Worm (Caenorhabditis elegans) whole organism, young adult: Measurements from ENCODE around the gene mpst-4.
"Not testable (repeated sequence)": the region's sequence is repeated elsewhere in the genome, so short reads cannot be mapped to it uniquely, and the experiment has no call there.

Source experiments
- B0035.1 ChIP-seq: sonication (generic microtip); optimal IDR thresholded peaks from 2 replicates; lab custom pipeline; 2016; ENCODE audit warnings: missing genetic modification characterization, mild to moderate bottlenecking, missing compliant biosample characterization, missing genotype, missing genetic modification reagents
- C17E4.6 ChIP-seq: fragments of 200-800 bp; sonication (Bioruptor generic); IDR thresholded peaks from 2 replicates; pipeline ENCODE4 v1.3.6; 2022; ENCODE audit warnings: missing genetic modification reagents, missing genetic modification characterization, missing compliant biosample characterization
- F10E7.11 ChIP-seq: sonication (generic microtip); optimal IDR thresholded peaks from 2 replicates; lab custom pipeline; 2017; ENCODE audit warnings: mild to moderate bottlenecking, missing genetic modification characterization, moderate library complexity, missing compliant biosample characterization
- F23B12.7 ChIP-seq: sonication (generic microtip); optimal IDR thresholded peaks from 2 replicates; lab custom pipeline; 2017; ENCODE audit warnings: missing genetic modification characterization, mild to moderate bottlenecking, missing compliant biosample characterization, antibody characterized with exemption, moderate library complexity; ENCODE audit not compliant: insufficient read depth
- F52B5.7 ChIP-seq: sonication (generic microtip); optimal IDR thresholded peaks from 2 replicates; lab custom pipeline; 2016; ENCODE audit warnings: mild to moderate bottlenecking, missing genetic modification characterization, missing compliant biosample characterization
- K11D2.4 ChIP-seq: fragments of 200-800 bp; sonication (Bioruptor generic); IDR thresholded peaks from 2 replicates; pipeline ENCODE4 v1.3.6; 2022; ENCODE audit warnings: missing genetic modification reagents, missing genetic modification characterization, missing compliant biosample characterization
- T07F8.4 ChIP-seq: sonication (generic microtip); optimal IDR thresholded peaks from 2 replicates; lab custom pipeline; 2016; ENCODE audit warnings: mild to moderate bottlenecking, missing genetic modification characterization, moderate library complexity, missing compliant biosample characterization
- Y53G8AR.9 ChIP-seq: fragments of 200-800 bp; sonication (Bioruptor generic); conservative IDR thresholded peaks from 2 replicates; pipeline ENCODE4 v1.3.6; 2022; ENCODE audit warnings: missing genetic modification reagents, missing genetic modification characterization, missing compliant biosample characterization
- Y95B8A.8 ChIP-seq: fragments of 200-800 bp; sonication (Bioruptor generic); IDR thresholded peaks from 2 replicates; pipeline ENCODE4 v1.3.6; 2022; ENCODE audit warnings: missing genetic modification reagents, missing genetic modification characterization, missing compliant biosample characterization
- ZK185.1 ChIP-seq: sonication (generic microtip); optimal IDR thresholded peaks from 2 replicates; lab custom pipeline; 2016; ENCODE audit warnings: mild to moderate bottlenecking, missing genetic modification characterization, missing compliant biosample characterization; ENCODE audit not compliant: poor library complexity, severe bottlenecking
- akir-1 ChIP-seq: fragments of 200-800 bp; sonication (Bioruptor generic); optimal IDR thresholded peaks from 2 replicates; lab custom pipeline; 2018; ENCODE audit warnings: mild to moderate bottlenecking, missing genetic modification characterization, moderate library complexity, missing compliant biosample characterization
- athp-1 ChIP-seq: sonication (generic microtip); optimal IDR thresholded peaks from 2 replicates; lab custom pipeline; 2017; ENCODE audit warnings: mild to moderate bottlenecking, missing genetic modification characterization, missing compliant biosample characterization
- attf-3 ChIP-seq: fragments of 200-800 bp; sonication (Bioruptor generic); conservative IDR thresholded peaks from 2 replicates; pipeline ENCODE4 v1.3.6; 2022; ENCODE audit warnings: missing genetic modification reagents, missing genetic modification characterization, missing compliant biosample characterization
- attf-5 ChIP-seq: fragments of 200-800 bp; sonication (Bioruptor generic); optimal IDR thresholded peaks from 2 replicates; lab custom pipeline; 2018; ENCODE audit warnings: mild to moderate bottlenecking, missing genetic modification characterization, missing compliant biosample characterization
- ccch-3 ChIP-seq: fragments of 200-800 bp; sonication (Bioruptor generic); optimal IDR thresholded peaks from 2 replicates; lab custom pipeline; 2018; ENCODE audit warnings: mild to moderate bottlenecking, missing genetic modification characterization, missing compliant biosample characterization
- cebp-1 ChIP-seq, 2 experiments: fragments of 200-800 bp in 1 of 2; sonication (Bioruptor generic) in 1 of 2; sonication (generic microtip) in 1 of 2; IDR thresholded peaks in 1 of 2; optimal IDR thresholded peaks in 1 of 2; 2 replicates each; pipeline versions ENCODE4 v1.3.6 to Lab custom; 2017 to 2022; ENCODE audit warnings: missing compliant biosample characterization in 2 of 2, missing genetic modification characterization in 2 of 2, mild to moderate bottlenecking in 1 of 2, missing genetic modification reagents in 1 of 2, moderate library complexity in 1 of 2
- ceh-58 ChIP-seq: fragments of 200-800 bp; sonication (Bioruptor generic); IDR thresholded peaks from 2 replicates; pipeline ENCODE4 v1.3.6; 2022; ENCODE audit warnings: missing genetic modification characterization, missing compliant biosample characterization
- dox-1 ChIP-seq: fragments of 200-800 bp; sonication (Bioruptor generic); IDR thresholded peaks from 2 replicates; pipeline ENCODE4 v1.3.6; 2022; ENCODE audit warnings: missing genetic modification reagents, missing genetic modification characterization, missing compliant biosample characterization
- egl-44 ChIP-seq: fragments of 200-800 bp; sonication (Bioruptor generic); IDR thresholded peaks from 2 replicates; pipeline ENCODE4 v1.3.6; 2022; ENCODE audit warnings: missing genetic modification reagents, missing genetic modification characterization, missing compliant biosample characterization
- egrh-3 ChIP-seq: fragments of 200-800 bp; sonication (Bioruptor generic); IDR thresholded peaks from 2 replicates; pipeline ENCODE4 v1.3.6; 2022; ENCODE audit warnings: missing genetic modification reagents, missing genetic modification characterization, missing compliant biosample characterization
- ekl-4 ChIP-seq: fragments of 200-800 bp; sonication (Bioruptor generic); IDR thresholded peaks from 2 replicates; pipeline ENCODE4 v1.3.6; 2022; ENCODE audit warnings: missing genetic modification reagents, missing genetic modification characterization, missing compliant biosample characterization
- gei-17 ChIP-seq: fragments of 200-800 bp; sonication (Bioruptor generic); optimal IDR thresholded peaks from 2 replicates; lab custom pipeline; 2018; ENCODE audit warnings: mild to moderate bottlenecking, missing genetic modification characterization, missing compliant biosample characterization
- hlh-26 ChIP-seq: fragments of 200-800 bp; sonication (Bioruptor generic); conservative IDR thresholded peaks from 2 replicates; pipeline ENCODE4 v1.3.6; 2022; ENCODE audit warnings: missing genetic modification reagents, missing genetic modification characterization, missing compliant biosample characterization
- let-607 ChIP-seq, 2 experiments: fragments of 200-800 bp in 1 of 2; sonication (Bioruptor generic) in 1 of 2; sonication (generic microtip) in 1 of 2; optimal IDR thresholded peaks; 2 replicates each; lab custom pipeline; 2016 to 2018; ENCODE audit warnings: mild to moderate bottlenecking in 2 of 2, missing compliant biosample characterization in 2 of 2, missing genetic modification characterization in 2 of 2, moderate library complexity in 2 of 2, missing genotype in 1 of 2
- mcd-1 ChIP-seq: fragments of 200-800 bp; sonication (Bioruptor generic); IDR thresholded peaks from 2 replicates; pipeline ENCODE4 v1.3.6; 2022; ENCODE audit warnings: missing genetic modification reagents, missing genetic modification characterization, missing compliant biosample characterization
- nhr-27 ChIP-seq: fragments of 200-800 bp; sonication (Bioruptor generic); optimal IDR thresholded peaks from 2 replicates; lab custom pipeline; 2018; ENCODE audit warnings: mild to moderate bottlenecking, missing genetic modification characterization, moderate library complexity, missing compliant biosample characterization
- sptf-2 ChIP-seq: fragments of 200-800 bp; sonication (Bioruptor generic); optimal IDR thresholded peaks from 2 replicates; lab custom pipeline; 2018; ENCODE audit warnings: mild to moderate bottlenecking, missing genetic modification characterization, missing compliant biosample characterization
- tbx-9 ChIP-seq: sonication (generic microtip); optimal IDR thresholded peaks from 2 replicates; lab custom pipeline; 2016; ENCODE audit warnings: borderline replicate concordance, missing genetic modification characterization, inconsistent platforms, missing compliant biosample characterization
- unc-62 ChIP-seq: fragments of 150-350 bp; optimal IDR thresholded peaks from 2 replicates; lab custom pipeline; 2014; ENCODE audit warnings: missing biosample characterization, missing genetic modification reagents, missing genetic modification characterization
- zfh-2 ChIP-seq: fragments of 200-800 bp; sonication (Bioruptor generic); conservative IDR thresholded peaks from 2 replicates; pipeline ENCODE4 v1.3.6; 2022; ENCODE audit warnings: missing genetic modification reagents, missing genetic modification characterization, missing compliant biosample characterization
- ztf-3 ChIP-seq: fragments of 200-800 bp; sonication (Bioruptor generic); optimal IDR thresholded peaks from 2 replicates; lab custom pipeline; 2018; ENCODE audit warnings: mild to moderate bottlenecking, missing genetic modification characterization, missing compliant biosample characterization

The mpst-4 gene

ce11 chrII:4869793-4870343, 6.6 kb upstream of the mpst-4 start (continued):
- TF ChIP-seq cebp-1 (GFP tag; IDR thresholded peaks at IDR 0.05; lab: Robert Waterston, UW), result no peak
- no peak for TF ChIP-seq cebp-1 (tag; optimal IDR thresholded peaks at IDR 0.05; lab: Kevin White, UChicago)
- no peak for TF ChIP-seq T07F8.4
- TF ChIP-seq hlh-26 (GFP tag; lab: Robert Waterston, UW), result 0 out of 2 replicates have a peak, but pooled peaks have one; percentile 11

- TF ChIP-seq F10E7.11 (no peak), ZK185.1 (no peak), Y53G8AR.9 (GFP tag; lab: Robert Waterston, UW) (no peak), nhr-27 (tag; lab: Kevin White, UChicago) (no peak), Y95B8A.8 (GFP tag; lab: Robert Waterston, UW) (no peak), F52B5.7 (no peak), F23B12.7 (no peak), B0035.1 (tag; lab: Kevin White, UChicago) (no peak), K11D2.4 (GFP tag; lab: Robert Waterston, UW) (no peak), unc-62 (GFP tag; lab: Kevin White, UChicago) (no peak), athp-1 (tag; lab: Kevin White, UChicago) (no peak), C17E4.6 (GFP tag; lab: Robert Waterston, UW) (no peak), attf-3 (GFP tag; lab: Robert Waterston, UW) (no peak), hlh-26 (GFP tag; lab: Robert Waterston, UW) (no peak), let-607 (tag; optimal IDR thresholded peaks at IDR 0.05; lab: Kevin White, UChicago) (no peak), tbx-9 (tag; lab: Kevin White, UChicago) (no peak), gei-17 (GFP tag; lab: Kevin White, UChicago) (no peak), attf-5 (no peak), mcd-1 (GFP tag; lab: Robert Waterston, UW) (no peak), ccch-3 (GFP tag; lab: Kevin White, UChicago) (no peak)
- TF ChIP-seq, all 124 proteins: peak for 0
Observed at ce11 chrII:4867476-4867875, 4.2 kb upstream of the mpst-4 start, which contains the start of gene col-17. Gene col-17 (minus strand): TSS chrII:4867576.

DNA sequence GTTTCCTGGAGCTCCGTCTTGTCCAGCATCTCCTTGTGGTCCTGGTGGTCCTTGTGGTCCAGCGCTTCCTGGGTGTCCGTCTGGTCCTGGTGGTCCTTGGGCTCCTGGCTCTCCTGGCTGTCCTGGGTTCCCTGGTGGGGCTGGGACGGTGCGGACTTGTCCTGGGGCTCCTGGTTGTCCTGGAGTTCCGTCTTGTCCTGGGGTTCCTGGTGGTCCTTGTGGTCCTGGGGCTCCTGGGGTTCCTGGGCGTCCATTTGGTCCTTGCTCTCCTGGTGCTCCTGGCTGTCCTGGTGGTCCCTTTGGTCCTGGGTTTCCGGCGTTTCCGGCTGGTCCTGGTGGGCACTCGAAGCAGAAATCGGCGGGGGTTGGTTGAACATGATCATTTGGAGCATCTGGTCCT, 3.6 kb upstream of the mpst-4 start:
- TF ChIP-seq egl-44 (GFP tag; lab: Robert Waterston, UW) (0 out of 2 replicates have a peak, but pooled peaks have one; percentile 7), zfh-2 (GFP tag; lab: Robert Waterston, UW) (peak; percentile 77), egrh-3 (GFP tag; lab: Robert Waterston, UW) (peak; percentile 91), ceh-58 (GFP tag; lab: Robert Waterston, UW) (0 out of 2 replicates have a peak, but pooled peaks have one; percentile 11), dox-1 (0 out of 2 replicates have a peak, but pooled peaks have one; percentile 33)
- TF ChIP-seq, all 124 proteins: peak for 5; not testable (repeated sequence) for 119

- TF ChIP-seq sptf-2 (GFP tag; lab: Kevin White, UChicago), result no peak
- TF ChIP-seq ekl-4 (GFP tag; lab: Robert Waterston, UW), result no peak
Observed at ce11 chrII:4866045-4866444, 2.8 kb upstream of the mpst-4 start.

- TF ChIP-seq sptf-2, ztf-3, akir-1 (GFP tag; lab: Kevin White, UChicago): not testable (repeated sequence)
Observed at ce11 chrII:4860260-4860659, 3.0 kb downstream of the mpst-4 start, which contains the start of the genes nspd-5 and F11G11.4. Gene nspd-5 (minus strand): TSS chrII:4860360. Gene F11G11.4 (plus strand): TSS chrII:4860594.
